Fruit fly (Drosophila melanogaster): ENCODE measurements around the gene Polr2J.

DNA sequence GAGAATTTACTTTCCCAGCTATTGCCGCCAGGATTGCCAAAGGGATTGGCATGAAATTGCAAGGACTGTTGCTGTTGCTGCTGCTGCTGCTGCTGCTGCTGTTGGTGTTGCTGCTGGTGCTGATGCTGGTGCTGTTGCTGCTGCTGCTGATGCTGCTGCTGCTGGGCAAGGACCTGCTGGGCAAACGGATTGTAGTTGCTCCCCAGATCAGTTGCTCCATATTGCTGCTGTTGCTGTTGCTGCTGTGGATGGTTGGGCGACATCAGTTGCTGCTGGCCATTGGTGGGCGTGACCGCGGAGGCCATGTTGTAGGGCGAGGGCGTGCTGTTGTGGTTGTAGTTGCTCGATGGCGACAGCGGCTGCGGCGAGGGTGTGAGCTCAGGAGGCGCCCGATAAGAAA, 27.4 kb upstream of the Polr2J start:
- TF ChIP-seq CTCF (optimal IDR thresholded peaks at IDR 0.05) (no peak), CG8478 (optimal IDR thresholded peaks at IDR 0.05) (no peak)
